Worm (Caenorhabditis elegans) whole organism, early embryonic: Measurements from ENCODE around the gene B0361.9.

Experiments used
- B0310.2 ChIP-seq: sonication (generic microtip); optimal IDR thresholded peaks from 2 replicates; lab custom pipeline; 2016; ENCODE audit warnings: mild to moderate bottlenecking, missing genetic modification characterization, missing compliant biosample characterization
- aly-1 ChIP-seq: sonication (generic microtip); optimal IDR thresholded peaks from 2 replicates; lab custom pipeline; 2016; ENCODE audit warnings: missing genetic modification characterization, missing compliant biosample characterization
- ama-1 ChIP-seq: fragments of 150-350 bp; optimal IDR thresholded peaks from 2 replicates; lab custom pipeline; 2014
- ceh-13 ChIP-seq: fragments of 200-800 bp; sonication (Bioruptor generic); optimal IDR thresholded peaks from 2 replicates; lab custom pipeline; 2018; ENCODE audit warnings: mild to moderate bottlenecking, missing genetic modification characterization, missing compliant biosample characterization
- ceh-36 ChIP-seq: sonication (generic microtip); optimal IDR thresholded peaks from 2 replicates; lab custom pipeline; 2016; ENCODE audit warnings: missing genetic modification characterization, inconsistent platforms, missing compliant biosample characterization
- ets-7 ChIP-seq: sonication (generic microtip); optimal IDR thresholded peaks from 2 replicates; lab custom pipeline; 2016; ENCODE audit warnings: missing genotype, missing genetic modification characterization, missing compliant biosample characterization
- flt-1 ChIP-seq: fragments of 200-800 bp; sonication (Bioruptor generic); IDR thresholded peaks from 2 replicates; pipeline ENCODE4 v1.3.6; 2022; ENCODE audit warnings: missing genetic modification characterization, missing compliant biosample characterization
- hmbx-1 ChIP-seq: sonication (generic microtip); optimal IDR thresholded peaks from 2 replicates; lab custom pipeline; 2016; ENCODE audit warnings: mild to moderate bottlenecking, missing genetic modification characterization, missing compliant biosample characterization
- hmg-4 ChIP-seq: fragments of 200-800 bp; sonication (Bioruptor generic); optimal IDR thresholded peaks from 2 replicates; lab custom pipeline; 2018; ENCODE audit warnings: mild to moderate bottlenecking, missing genetic modification characterization, missing compliant biosample characterization
- hnd-1 ChIP-seq: sonication (generic microtip); optimal IDR thresholded peaks from 2 replicates; lab custom pipeline; 2016; ENCODE audit warnings: missing genetic modification characterization, missing compliant biosample characterization
- pes-1 ChIP-seq: fragments of 200-800 bp; sonication (Bioruptor generic); IDR thresholded peaks from 2 replicates; pipeline ENCODE4 v1.3.6; 2022; ENCODE audit warnings: missing genetic modification reagents, missing genetic modification characterization, missing compliant biosample characterization
- sea-1 ChIP-seq: fragments of 200-800 bp; sonication (Bioruptor generic); conservative IDR thresholded peaks from 2 replicates; pipeline ENCODE4 v1.3.6; 2022; ENCODE audit warnings: missing genetic modification characterization, missing compliant biosample characterization
- tbx-11 ChIP-seq: fragments of 200-800 bp; sonication (Bioruptor generic); IDR thresholded peaks from 2 replicates; pipeline ENCODE4 v1.3.6; 2022; ENCODE audit warnings: missing genetic modification characterization, missing compliant biosample characterization
- tbx-37 ChIP-seq: fragments of 200-800 bp; sonication (Bioruptor generic); conservative IDR thresholded peaks from 2 replicates; pipeline ENCODE4 v1.3.6; 2022; ENCODE audit warnings: missing genetic modification reagents, missing genetic modification characterization, missing compliant biosample characterization
- tra-4 ChIP-seq: sonication (generic microtip); optimal IDR thresholded peaks from 2 replicates; lab custom pipeline; 2017; ENCODE audit warnings: missing genetic modification characterization, missing compliant biosample characterization

The B0361.9 gene

DNA sequence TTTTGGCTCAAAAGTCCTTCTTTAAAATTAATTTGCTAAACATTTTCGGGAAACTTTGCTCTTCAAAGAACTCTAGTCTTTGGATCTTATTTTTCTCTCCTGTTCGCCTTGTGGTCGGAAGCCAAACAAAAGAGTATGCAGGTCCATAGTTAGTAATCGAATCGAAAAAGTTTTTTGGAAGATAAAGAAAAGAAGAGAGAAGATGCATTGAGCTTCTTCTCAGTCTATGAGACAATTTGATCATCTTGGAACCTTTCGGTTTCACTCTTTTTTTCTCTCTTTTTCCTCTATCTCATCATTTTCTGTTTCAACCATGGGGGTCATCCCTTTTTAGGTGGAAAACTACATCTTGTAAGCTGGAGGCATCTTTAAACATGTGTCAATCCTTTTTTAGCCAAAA lies 45.8 kb downstream of the B0361.9 start:
- TF ChIP-seq ama-1 (lab: Kevin White, UChicago) (no peak), sea-1 (GFP tag; lab: Robert Waterston, UW) (no peak), hmg-4 (GFP tag; lab: Kevin White, UChicago) (no peak), B0310.2 (tag; lab: Kevin White, UChicago) (no peak), aly-1 (tag; lab: Kevin White, UChicago) (no peak), flt-1 (no peak), ceh-13 (GFP tag; lab: Kevin White, UChicago) (no peak), tbx-11 (GFP tag; lab: Robert Waterston, UW) (no peak), hnd-1 (tag; lab: Kevin White, UChicago) (no peak), ets-7 (tag; lab: Kevin White, UChicago) (no peak), hmbx-1 (tag; lab: Kevin White, UChicago) (no peak), tra-4 (no peak), pes-1 (GFP tag; lab: Robert Waterston, UW) (no peak), ceh-36 (no peak), tbx-37 (GFP tag; lab: Robert Waterston, UW) (no peak)
